Worm (Caenorhabditis elegans): ENCODE results near the gene F53H4.6.

DNA sequence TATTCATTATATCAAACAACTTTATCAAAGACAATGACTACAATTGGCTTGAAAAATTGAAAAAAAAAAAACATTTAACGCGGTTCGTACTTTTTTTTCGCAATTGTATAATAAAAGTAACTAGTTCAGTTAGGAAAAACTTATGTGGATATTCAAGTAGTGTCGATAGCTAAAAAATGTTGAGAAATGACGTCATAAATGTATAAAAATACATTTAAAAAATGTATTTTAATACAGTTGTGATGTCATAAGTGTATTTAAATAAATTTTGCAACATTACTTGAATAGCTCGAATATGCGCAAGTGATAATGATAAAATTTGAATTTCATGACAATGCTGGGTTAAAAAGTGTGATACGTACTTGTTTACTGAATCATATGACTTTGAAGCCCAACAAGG is 28.9 kb downstream of the F53H4.6 start:
- TF ChIP-seq fkh-10 (GFP tag; optimal IDR thresholded peaks at IDR 0.05), result no peak
- TF ChIP-seq nhr-48 (tag; optimal IDR thresholded peaks at IDR 0.05), result no peak
- TF ChIP-seq nhr-102 (tag; optimal IDR thresholded peaks at IDR 0.05), result no peak
- TF ChIP-seq Y75B8A.6 (GFP tag; IDR thresholded peaks at IDR 0.05), result no peak
- TF ChIP-seq nhr-11 (tag; optimal IDR thresholded peaks at IDR 0.05), result no peak
- TF ChIP-seq ceh-82 (tag; optimal IDR thresholded peaks at IDR 0.05), result no peak
